Fruit fly (Drosophila melanogaster) whole organism, embryonic: ENCODE measurements around the gene CG13386.
A peak's percentile ranks its signal among the peaks of the same experiment; 100 is the strongest.

Source experiments
- Asciz ChIP-seq: fragments of 200-800 bp; sonication (Bioruptor generic); optimal IDR thresholded peaks from 2 replicates; lab custom pipeline; 2017; ENCODE audit warnings: missing biosample characterization, mild to moderate bottlenecking, missing genetic modification characterization, missing genetic modification reagents
- CG10431 ChIP-seq: fragments of 200-800 bp; sonication (Bioruptor generic); optimal IDR thresholded peaks from 3 replicates; lab custom pipeline; 2018; ENCODE audit warnings: missing biosample characterization, mild to moderate bottlenecking, missing genetic modification characterization
- CG10565 ChIP-seq: fragments of 200-800 bp; sonication (Bioruptor generic); optimal IDR thresholded peaks from 3 replicates; lab custom pipeline; 2016; ENCODE audit warnings: missing biosample characterization, mild to moderate bottlenecking, missing genetic modification characterization
- CG11085 ChIP-seq: fragments of 200-800 bp; sonication (Bioruptor generic); IDR thresholded peaks from 2 replicates; pipeline ENCODE4 v1.3.6; 2022; ENCODE audit warnings: missing biosample characterization, missing genetic modification characterization
- CG12391 ChIP-seq: fragments of 200-800 bp; sonication (Bioruptor generic); optimal IDR thresholded peaks from 3 replicates; lab custom pipeline; 2018; ENCODE audit warnings: missing biosample characterization, mild to moderate bottlenecking, missing genetic modification characterization, moderate library complexity
- CG12659 ChIP-seq: fragments of 200-800 bp; sonication (Bioruptor generic); optimal IDR thresholded peaks from 3 replicates; lab custom pipeline; 2017; ENCODE audit warnings: mild to moderate bottlenecking, missing biosample characterization, missing genetic modification reagents, missing genetic modification characterization
- CG12744 ChIP-seq: fragments of 200-800 bp; sonication (Bioruptor generic); optimal IDR thresholded peaks from 2 replicates; lab custom pipeline; 2016; ENCODE audit warnings: missing biosample characterization, missing genetic modification characterization
- CG13296 ChIP-seq: fragments of 200-800 bp; sonication (Bioruptor generic); optimal IDR thresholded peaks from 3 replicates; lab custom pipeline; 2018; ENCODE audit warnings: missing biosample characterization, mild to moderate bottlenecking, missing genetic modification characterization
- CG13424 ChIP-seq: fragments of 200-800 bp; sonication (Bioruptor generic); optimal IDR thresholded peaks from 2 replicates; lab custom pipeline; 2019; ENCODE audit warnings: missing biosample characterization, mild to moderate bottlenecking, missing genetic modification characterization, moderate library complexity
- CG14014 ChIP-seq: fragments of 200-800 bp; sonication (Bioruptor generic); IDR thresholded peaks from 2 replicates; pipeline ENCODE4 v1.3.6; 2022; ENCODE audit warnings: missing biosample characterization, missing genetic modification characterization
- CG14050 ChIP-seq: fragments of 200-800 bp; sonication (Bioruptor generic); IDR thresholded peaks from 3 replicates; pipeline ENCODE4 v1.3.6; 2022; ENCODE audit warnings: missing biosample characterization, missing genetic modification characterization
- CG18262 ChIP-seq: fragments of 200-800 bp; optimal IDR thresholded peaks from 3 replicates; lab custom pipeline; 2019; ENCODE audit warnings: missing biosample characterization, mild to moderate bottlenecking, missing genetic modification characterization, moderate library complexity
- CG1832 ChIP-seq: fragments of 200-800 bp; sonication (Bioruptor generic); optimal IDR thresholded peaks from 2 replicates; lab custom pipeline; 2017; ENCODE audit warnings: missing biosample characterization, mild to moderate bottlenecking, missing genetic modification characterization, inconsistent platforms
- CG2678 ChIP-seq: fragments of 200-800 bp; sonication (Bioruptor generic); optimal IDR thresholded peaks from 3 replicates; lab custom pipeline; 2019; ENCODE audit warnings: missing biosample characterization, mild to moderate bottlenecking, missing genetic modification characterization, moderate library complexity
- CG2875 ChIP-seq: fragments of 200-800 bp; sonication (Bioruptor generic); optimal IDR thresholded peaks from 2 replicates; lab custom pipeline; 2017; ENCODE audit warnings: missing biosample characterization, mild to moderate bottlenecking, missing genetic modification characterization, missing genetic modification reagents
- CG30020 ChIP-seq: fragments of 200-800 bp; optimal IDR thresholded peaks from 2 replicates; lab custom pipeline; 2019; ENCODE audit warnings: missing biosample characterization, mild to moderate bottlenecking, missing genetic modification characterization, moderate library complexity
- CG3995 ChIP-seq: fragments of 200-800 bp; sonication (Bioruptor generic); optimal IDR thresholded peaks from 3 replicates; lab custom pipeline; 2016; ENCODE audit warnings: missing biosample characterization, missing genetic modification characterization
- CG4360 ChIP-seq: fragments of 200-800 bp; sonication (Bioruptor generic); IDR thresholded peaks from 2 replicates; pipeline ENCODE4 v1.3.6; 2022; ENCODE audit warnings: missing biosample characterization, missing genetic modification characterization
- CG5953 ChIP-seq: fragments of 200-800 bp; sonication (Bioruptor generic); IDR thresholded peaks from 2 replicates; pipeline ENCODE4 v1.3.6; 2022; ENCODE audit warnings: missing biosample characterization, missing genetic modification characterization
- CG9817 ChIP-seq: fragments of 200-800 bp; sonication (Bioruptor generic); optimal IDR thresholded peaks from 2 replicates; lab custom pipeline; 2018; ENCODE audit warnings: missing biosample characterization, mild to moderate bottlenecking, missing genetic modification characterization, moderate library complexity
- D19B ChIP-seq: fragments of 200-800 bp; sonication (Bioruptor generic); optimal IDR thresholded peaks from 2 replicates; lab custom pipeline; 2017; ENCODE audit warnings: missing biosample characterization, mild to moderate bottlenecking, missing genetic modification characterization
- Dad ChIP-seq: fragments of 200-800 bp; sonication (Bioruptor generic); optimal IDR thresholded peaks from 3 replicates; lab custom pipeline; 2016; ENCODE audit warnings: missing biosample characterization, missing genetic modification characterization
- Dek ChIP-seq: fragments of 200-800 bp; sonication (Bioruptor generic); optimal IDR thresholded peaks from 3 replicates; lab custom pipeline; 2019; ENCODE audit warnings: missing biosample characterization, mild to moderate bottlenecking, missing genetic modification characterization, moderate library complexity
- Fer1 ChIP-seq: fragments of 200-800 bp; sonication (Bioruptor generic); optimal IDR thresholded peaks from 2 replicates; lab custom pipeline; 2017; ENCODE audit warnings: missing biosample characterization, mild to moderate bottlenecking, missing genetic modification characterization
- HLH4C ChIP-seq: fragments of 200-800 bp; sonication (Bioruptor generic); IDR thresholded peaks from 3 replicates; pipeline ENCODE4 v1.3.6; 2022; ENCODE audit warnings: missing biosample characterization, missing genetic modification characterization; ENCODE audit not compliant: partially characterized antibody
- Nf-YC ChIP-seq: fragments of 200-800 bp; optimal IDR thresholded peaks from 3 replicates; lab custom pipeline; 2019; ENCODE audit warnings: missing biosample characterization, mild to moderate bottlenecking, missing genetic modification characterization, moderate library complexity
- Rfx ChIP-seq: fragments of 200-800 bp; sonication (Bioruptor generic); IDR thresholded peaks from 2 replicates; pipeline ENCODE4 v1.3.6; 2022; ENCODE audit warnings: missing biosample characterization, missing genetic modification characterization
- Rx ChIP-seq: fragments of 200-800 bp; sonication (Bioruptor generic); IDR thresholded peaks from 2 replicates; pipeline ENCODE4 v1.3.6; 2022; ENCODE audit warnings: missing biosample characterization, missing genetic modification characterization
- Tbp ChIP-seq: fragments of >200 bp; optimal IDR thresholded peaks from 2 replicates; lab custom pipeline; 2018; ENCODE audit warnings: missing biosample characterization, missing genetic modification characterization
- corto ChIP-seq: fragments of 200-800 bp; sonication (Bioruptor generic); optimal IDR thresholded peaks from 2 replicates; lab custom pipeline; 2016; ENCODE audit warnings: missing biosample characterization, mild to moderate bottlenecking, missing genetic modification characterization, moderate library complexity
- dan ChIP-seq: fragments of 200-800 bp; sonication (Bioruptor generic); IDR thresholded peaks from 2 replicates; pipeline ENCODE4 v1.3.6; 2022; ENCODE audit warnings: missing biosample characterization, missing genetic modification characterization
- dpn ChIP-seq, 2 experiments: fragments of 200-800 bp; sonication (Bioruptor generic); optimal IDR thresholded peaks; 3 replicates each; lab custom pipeline; 2016; ENCODE audit warnings: missing biosample characterization in 2 of 2, missing genetic modification characterization in 2 of 2
- en ChIP-seq: fragments of 200-800 bp; sonication (Bioruptor generic); optimal IDR thresholded peaks from 2 replicates; lab custom pipeline; 2016; ENCODE audit warnings: missing biosample characterization, missing genetic modification characterization
- fru ChIP-seq: fragments of >200 bp; optimal IDR thresholded peaks from 2 replicates; lab custom pipeline; 2017
- gem ChIP-seq: fragments of 200-800 bp; sonication (Bioruptor generic); optimal IDR thresholded peaks from 2 replicates; lab custom pipeline; 2019; ENCODE audit warnings: missing biosample characterization, mild to moderate bottlenecking, missing genetic modification characterization, moderate library complexity
- gsb ChIP-seq: fragments of 200-800 bp; sonication (Bioruptor generic); IDR thresholded peaks from 2 replicates; pipeline ENCODE4 v1.3.6; 2022; ENCODE audit warnings: missing biosample characterization, missing genetic modification characterization
- hkb ChIP-seq, 2 experiments: fragments of 200-800 bp in 1 of 2; fragments of >200 bp in 1 of 2; sonication (Bioruptor generic) in 1 of 2; IDR thresholded peaks in 1 of 2; optimal IDR thresholded peaks in 1 of 2; 2 replicates each; pipeline versions ENCODE4 v1.3.6 to Lab custom; 2017 to 2022; ENCODE audit warnings: missing biosample characterization in 1 of 2, missing genetic modification characterization in 1 of 2
- jigr1 ChIP-seq: fragments of 200-800 bp; sonication (Bioruptor generic); IDR thresholded peaks from 3 replicates; pipeline ENCODE4 v1.3.6; 2022; ENCODE audit warnings: missing biosample characterization, missing genetic modification characterization
- knrl ChIP-seq: fragments of 200-800 bp; sonication (Bioruptor generic); IDR thresholded peaks from 3 replicates; pipeline ENCODE4 v1.3.6; 2022; ENCODE audit warnings: missing biosample characterization, missing genetic modification characterization; ENCODE audit not compliant: partially characterized antibody
- p53 ChIP-seq: fragments of 200-800 bp; sonication (Bioruptor generic); optimal IDR thresholded peaks from 2 replicates; lab custom pipeline; 2016; ENCODE audit warnings: missing biosample characterization, missing genetic modification characterization
- pfk ChIP-seq: fragments of 200-800 bp; sonication (Bioruptor generic); optimal IDR thresholded peaks from 2 replicates; lab custom pipeline; 2018; ENCODE audit warnings: missing biosample characterization, mild to moderate bottlenecking, missing genetic modification characterization, moderate library complexity
- sd ChIP-seq: fragments of 200-800 bp; sonication (Bioruptor generic); optimal IDR thresholded peaks from 3 replicates; lab custom pipeline; 2018; ENCODE audit warnings: missing biosample characterization, mild to moderate bottlenecking, missing genetic modification characterization, moderate library complexity
- seq ChIP-seq: fragments of 200-800 bp; sonication (Bioruptor generic); IDR thresholded peaks from 2 replicates; pipeline ENCODE4 v1.3.6; 2022; ENCODE audit warnings: missing biosample characterization, missing genetic modification characterization
- sisA ChIP-seq: fragments of 200-800 bp; sonication (Bioruptor generic); IDR thresholded peaks from 2 replicates; pipeline ENCODE4 v1.3.6; 2022; ENCODE audit warnings: missing biosample characterization, missing genetic modification characterization
- slou ChIP-seq: fragments of 200-800 bp; sonication (Bioruptor generic); optimal IDR thresholded peaks from 3 replicates; lab custom pipeline; 2016; ENCODE audit warnings: missing biosample characterization, missing genetic modification characterization
- ssp ChIP-seq: fragments of 200-800 bp; sonication (Bioruptor generic); IDR thresholded peaks from 2 replicates; pipeline ENCODE4 v1.3.6; 2022; ENCODE audit warnings: missing biosample characterization, missing genetic modification characterization
- tap ChIP-seq: fragments of 200-800 bp; optimal IDR thresholded peaks from 3 replicates; lab custom pipeline; 2019; ENCODE audit warnings: missing biosample characterization, mild to moderate bottlenecking, missing genetic modification characterization, moderate library complexity
- tup ChIP-seq: fragments of 200-800 bp; sonication (Bioruptor generic); optimal IDR thresholded peaks from 2 replicates; lab custom pipeline; 2016; ENCODE audit warnings: missing biosample characterization, mild to moderate bottlenecking, missing genetic modification characterization, moderate library complexity
- z ChIP-seq: fragments of 200-800 bp; sonication (Bioruptor generic); IDR thresholded peaks from 3 replicates; pipeline ENCODE4 v1.3.6; 2022; ENCODE audit warnings: missing biosample characterization, missing genetic modification characterization
- zen ChIP-seq: fragments of 200-800 bp; sonication (Bioruptor generic); optimal IDR thresholded peaks from 3 replicates; lab custom pipeline; 2018; ENCODE audit warnings: missing biosample characterization, mild to moderate bottlenecking, missing genetic modification characterization, moderate library complexity

CG13386 gene

dm6 chr2L:8382646-8383045 lies 16.2 kb upstream of the CG13386 start, which contains the start of the genes CG13392 and Rcd4 (continued):
- no peak for TF ChIP-seq tap (tag; lab: Kevin White, UChicago)
- TF ChIP-seq CG12744 = peak; percentile 44
- peak; percentile 76 for TF ChIP-seq zen (tag; lab: Kevin White, UChicago)
- peak; percentile 14; the same call in 1 of the 3 replicates for TF ChIP-seq CG14050 (GFP tag; lab: Robert Waterston, UW)
- 0 out of 2 replicates have a peak, but pooled peaks have one; percentile 13 for TF ChIP-seq gsb (GFP tag; lab: Robert Waterston, UW)
- TF ChIP-seq gem (tag; lab: Kevin White, UChicago) = peak; percentile 7
- TF ChIP-seq sisA (GFP tag; lab: Robert Waterston, UW) = 0 out of 2 replicates have a peak, but pooled peaks have one; percentile 33
- peak; percentile 32; the same call in 1 of the 2 replicates for TF ChIP-seq ssp
- TF ChIP-seq hkb (optimal IDR thresholded peaks at IDR 0.05; lab: Kevin White, UChicago) = no peak
- TF ChIP-seq hkb (GFP tag; IDR thresholded peaks at IDR 0.05; lab: Robert Waterston, UW) = peak; percentile 51
- TF ChIP-seq CG4360 = no peak
- peak; percentile 26 for TF ChIP-seq CG13424 (tag; lab: Kevin White, UChicago)
- TF ChIP-seq CG2875 (GFP tag; lab: Kevin White, UChicago) = peak; percentile 10
- no peak for TF ChIP-seq Rx (GFP tag; lab: Robert Waterston, UW)
- peak; percentile 76 for TF ChIP-seq tup (GFP tag; lab: Kevin White, UChicago)
- peak; percentile 88 for TF ChIP-seq Rfx (GFP tag; lab: Robert Waterston, UW)
- TF ChIP-seq CG9817 = peak; percentile 57
- TF ChIP-seq CG13296 = peak; percentile 41
- TF ChIP-seq CG12659 (GFP tag; lab: Kevin White, UChicago) = peak; percentile 84
- peak; percentile 32 for TF ChIP-seq Dek (tag; lab: Kevin White, UChicago)
- TF ChIP-seq Nf-YC = peak; percentile 17
- TF ChIP-seq CG1832 (GFP tag; lab: Kevin White, UChicago) = no peak
- peak; percentile 38 for TF ChIP-seq corto (GFP tag; lab: Kevin White, UChicago)
- peak; percentile 29 for TF ChIP-seq D19B (GFP tag; lab: Kevin White, UChicago)
- peak; percentile 26 for TF ChIP-seq p53 (GFP tag; lab: Kevin White, UChicago)
- peak; percentile 53 for TF ChIP-seq CG14014
- no peak for TF ChIP-seq seq
- no peak for TF ChIP-seq CG10565 (GFP tag; lab: Kevin White, UChicago)
- TF ChIP-seq knrl (GFP tag; lab: Robert Waterston, UW) = peak; percentile 51; the same call in 2 of the 3 replicates
- TF ChIP-seq Asciz (GFP tag; lab: Kevin White, UChicago) = no peak
- peak; percentile 77 for TF ChIP-seq sd (tag; lab: Kevin White, UChicago)
- no peak for TF ChIP-seq CG5953 (GFP tag; lab: Robert Waterston, UW)
- peak; percentile 66 for TF ChIP-seq CG3995 (GFP tag; lab: Kevin White, UChicago)
- TF ChIP-seq CG12391 (tag; lab: Kevin White, UChicago) = peak; percentile 47
- peak; percentile 7 for TF ChIP-seq en (GFP tag; lab: Kevin White, UChicago)
- TF ChIP-seq Fer1 (GFP tag; lab: Kevin White, UChicago) = peak; percentile 75
- no peak for TF ChIP-seq dan (GFP tag; lab: Robert Waterston, UW)
- TF ChIP-seq CG30020 (tag; lab: Kevin White, UChicago) = peak; percentile 12
- no peak for TF ChIP-seq z (GFP tag; lab: Robert Waterston, UW)
- peak; percentile 29 for TF ChIP-seq CG18262 (tag; lab: Kevin White, UChicago)
- TF ChIP-seq Tbp (GFP tag; lab: Kevin White, UChicago) = no peak
- peak; percentile 35; the same call in 1 of the 3 replicates for TF ChIP-seq HLH4C (GFP tag; lab: Robert Waterston, UW)
- no peak for TF ChIP-seq jigr1 (GFP tag; lab: Robert Waterston, UW)
- TF ChIP-seq pfk (GFP tag; lab: Kevin White, UChicago) = no peak
- peak; percentile 44 for TF ChIP-seq CG2678 (tag; lab: Kevin White, UChicago)
- TF ChIP-seq dpn (GFP tag; optimal IDR thresholded peaks at IDR 0.05; lab: Kevin White, UChicago) = peak; percentile 70 to 82
- TF ChIP-seq CG11085 (GFP tag; lab: Robert Waterston, UW) = peak; percentile 61; the same call in 1 of the 2 replicates
- peak; percentile 10 for TF ChIP-seq slou (GFP tag; lab: Kevin White, UChicago)
- TF ChIP-seq fru (lab: Kevin White, UChicago) = no peak
- TF ChIP-seq CG10431 (GFP tag; lab: Kevin White, UChicago) = peak; percentile 40
- peak; percentile 76 for TF ChIP-seq Dad (GFP tag; lab: Kevin White, UChicago)
